Fruit fly (Drosophila melanogaster) whole organism, embryonic: ENCODE measurements around the gene mxt.

Source experiments
- Abd-B ChIP-seq: fragments of 200-800 bp; sonication (Bioruptor generic); optimal IDR thresholded peaks from 2 replicates; lab custom pipeline; 2018; ENCODE audit warnings: missing biosample characterization, mild to moderate bottlenecking, missing genetic modification characterization, moderate library complexity
- Awh ChIP-seq: fragments of 200-800 bp; sonication (Bioruptor generic); IDR thresholded peaks from 2 replicates; pipeline ENCODE4, ENCODE4 v1.3.6; 2022; ENCODE audit warnings: missing biosample characterization, missing genetic modification characterization
- B-H2 ChIP-seq: fragments of 200-800 bp; sonication (Bioruptor generic); optimal IDR thresholded peaks from 2 replicates; lab custom pipeline; 2018; ENCODE audit warnings: missing biosample characterization, mild to moderate bottlenecking, missing genetic modification characterization
- CG10267 ChIP-seq: fragments of 200-800 bp; sonication (Bioruptor generic); optimal IDR thresholded peaks from 2 replicates; lab custom pipeline; 2018; ENCODE audit warnings: missing biosample characterization, mild to moderate bottlenecking, missing genetic modification characterization, moderate library complexity
- CG11723 ChIP-seq: fragments of 200-800 bp; sonication (Bioruptor generic); optimal IDR thresholded peaks from 2 replicates; lab custom pipeline; 2017; ENCODE audit warnings: missing biosample characterization, mild to moderate bottlenecking, missing genetic modification characterization
- CG12219 ChIP-seq: fragments of 200-800 bp; sonication (Bioruptor generic); optimal IDR thresholded peaks from 3 replicates; lab custom pipeline; 2018; ENCODE audit warnings: missing biosample characterization, mild to moderate bottlenecking, missing genetic modification characterization
- CG1233 ChIP-seq: fragments of 200-800 bp; sonication (Bioruptor generic); optimal IDR thresholded peaks from 4 replicates; lab custom pipeline; 2018; ENCODE audit warnings: missing biosample characterization, mild to moderate bottlenecking, missing genetic modification characterization
- CG14441 ChIP-seq: fragments of 200-800 bp; sonication (Bioruptor generic); IDR thresholded peaks from 2 replicates; pipeline ENCODE4 v1.3.6; 2022; ENCODE audit warnings: missing biosample characterization, missing genetic modification characterization
- CG15269 ChIP-seq: fragments of 200-800 bp; sonication (Bioruptor generic); optimal IDR thresholded peaks from 2 replicates; lab custom pipeline; 2018; ENCODE audit warnings: missing biosample characterization, mild to moderate bottlenecking, missing genetic modification characterization, moderate library complexity
- CG1529 ChIP-seq: fragments of 200-800 bp; sonication (Bioruptor generic); optimal IDR thresholded peaks from 3 replicates; lab custom pipeline; 2018; ENCODE audit warnings: missing biosample characterization, missing genetic modification characterization
- CG15601 ChIP-seq: fragments of 200-800 bp; sonication (Bioruptor generic); optimal IDR thresholded peaks from 3 replicates; lab custom pipeline; 2019; ENCODE audit warnings: missing biosample characterization, mild to moderate bottlenecking, missing genetic modification characterization, moderate library complexity
- CG2678 ChIP-seq: fragments of 200-800 bp; sonication (Bioruptor generic); optimal IDR thresholded peaks from 3 replicates; lab custom pipeline; 2019; ENCODE audit warnings: missing biosample characterization, mild to moderate bottlenecking, missing genetic modification characterization, moderate library complexity
- CG2712 ChIP-seq: fragments of 200-800 bp; optimal IDR thresholded peaks from 3 replicates; lab custom pipeline; 2019; ENCODE audit warnings: missing biosample characterization, mild to moderate bottlenecking, missing genetic modification characterization, moderate library complexity
- CG3995 ChIP-seq: fragments of 200-800 bp; sonication (Bioruptor generic); optimal IDR thresholded peaks from 3 replicates; lab custom pipeline; 2016; ENCODE audit warnings: missing biosample characterization, missing genetic modification characterization
- CG4424 ChIP-seq: fragments of 200-800 bp; sonication (Bioruptor generic); optimal IDR thresholded peaks from 3 replicates; lab custom pipeline; 2016; ENCODE audit warnings: missing biosample characterization, missing genetic modification characterization
- CG7357 ChIP-seq: fragments of 200-800 bp; sonication (Bioruptor generic); IDR thresholded peaks from 3 replicates; pipeline ENCODE4 v1.3.6; 2022; ENCODE audit warnings: missing biosample characterization, missing genetic modification characterization
- CG8388 ChIP-seq: fragments of 200-800 bp; sonication (Bioruptor generic); optimal IDR thresholded peaks from 2 replicates; lab custom pipeline; 2019; ENCODE audit warnings: missing biosample characterization, mild to moderate bottlenecking, missing genetic modification characterization, moderate library complexity
- CG9932 ChIP-seq: fragments of 200-800 bp; sonication (Bioruptor generic); IDR thresholded peaks from 2 replicates; pipeline ENCODE4 v1.3.6; 2022; ENCODE audit warnings: missing biosample characterization, missing genetic modification characterization
- Camta ChIP-seq: fragments of 200-800 bp; sonication (Bioruptor generic); optimal IDR thresholded peaks from 2 replicates; lab custom pipeline; 2016; ENCODE audit warnings: missing biosample characterization, missing genetic modification characterization
- Dll ChIP-seq: fragments of 200-800 bp; sonication (Bioruptor generic); IDR thresholded peaks from 4 replicates; pipeline ENCODE4 v1.3.6; 2022; ENCODE audit warnings: missing biosample characterization, missing genetic modification characterization; ENCODE audit not compliant: partially characterized antibody
- H15 ChIP-seq: fragments of 200-800 bp; sonication (Bioruptor generic); IDR thresholded peaks from 3 replicates; pipeline ENCODE4 v1.3.6; 2022; ENCODE audit warnings: missing biosample characterization, missing genetic modification characterization
- Hr78 ChIP-seq, 2 experiments: fragments of 200-800 bp in 1 of 2; fragments of >200 bp in 1 of 2; sonication (Bioruptor generic) in 1 of 2; optimal IDR thresholded peaks; 2 replicates each; lab custom pipeline; 2017 to 2019; ENCODE audit warnings: missing biosample characterization in 2 of 2, missing genetic modification characterization in 2 of 2, mild to moderate bottlenecking in 1 of 2, moderate library complexity in 1 of 2
- Hsf ChIP-seq: fragments of 200-800 bp; sonication (Bioruptor generic); optimal IDR thresholded peaks from 3 replicates; lab custom pipeline; 2016; ENCODE audit warnings: missing biosample characterization, missing genetic modification characterization
- Med ChIP-seq: fragments of 200-800 bp; sonication (Bioruptor generic); peaks from one replicate; lab custom pipeline; 2016; ENCODE audit warnings: missing biosample characterization, missing genetic modification characterization, mild to moderate bottlenecking, inconsistent platforms, moderate library complexity
- Mrtf ChIP-seq: fragments of 200-800 bp; sonication (Bioruptor generic); IDR thresholded peaks from 3 replicates; pipeline ENCODE4 v1.3.6; 2022; ENCODE audit warnings: missing biosample characterization, missing genetic modification characterization
- Nf-YA ChIP-seq: fragments of 200-800 bp; sonication (Bioruptor generic); IDR thresholded peaks from 2 replicates; pipeline ENCODE4 v1.3.6; 2022; ENCODE audit warnings: missing biosample characterization, missing genetic modification characterization
- NfI ChIP-seq: fragments of 200-800 bp; sonication (Bioruptor generic); optimal IDR thresholded peaks from 3 replicates; lab custom pipeline; 2018; ENCODE audit warnings: missing biosample characterization, mild to moderate bottlenecking, missing genetic modification characterization, moderate library complexity
- PHDP ChIP-seq: fragments of 200-800 bp; sonication (Bioruptor generic); optimal IDR thresholded peaks from 3 replicates; lab custom pipeline; 2018; ENCODE audit warnings: missing biosample characterization, mild to moderate bottlenecking, missing genetic modification characterization, moderate library complexity
- Side ChIP-seq: fragments of 200-800 bp; sonication (Bioruptor generic); optimal IDR thresholded peaks from 2 replicates; lab custom pipeline; 2016; ENCODE audit warnings: missing biosample characterization, missing genetic modification characterization
- corto ChIP-seq: fragments of 200-800 bp; sonication (Bioruptor generic); optimal IDR thresholded peaks from 2 replicates; lab custom pipeline; 2016; ENCODE audit warnings: missing biosample characterization, mild to moderate bottlenecking, missing genetic modification characterization, moderate library complexity
- crc ChIP-seq: fragments of 200-800 bp; sonication (Bioruptor generic); optimal IDR thresholded peaks from 2 replicates; lab custom pipeline; 2016; ENCODE audit warnings: missing biosample characterization, missing genetic modification characterization
- dmrt11E ChIP-seq: fragments of 200-800 bp; sonication (Bioruptor generic); optimal IDR thresholded peaks from 3 replicates; lab custom pipeline; 2018; ENCODE audit warnings: missing biosample characterization, mild to moderate bottlenecking, missing genetic modification characterization, moderate library complexity
- dysf ChIP-seq: fragments of 200-800 bp; sonication (Bioruptor generic); IDR thresholded peaks from 3 replicates; pipeline ENCODE4 v1.3.6; 2022; ENCODE audit warnings: missing biosample characterization, missing genetic modification characterization
- en ChIP-seq: fragments of 200-800 bp; sonication (Bioruptor generic); optimal IDR thresholded peaks from 2 replicates; lab custom pipeline; 2016; ENCODE audit warnings: missing biosample characterization, missing genetic modification characterization
- grau ChIP-seq: fragments of 200-800 bp; optimal IDR thresholded peaks from 3 replicates; lab custom pipeline; 2019; ENCODE audit warnings: missing biosample characterization, mild to moderate bottlenecking, missing genetic modification characterization, moderate library complexity
- grn ChIP-seq: fragments of 200-800 bp; sonication (Bioruptor generic); optimal IDR thresholded peaks from 3 replicates; lab custom pipeline; 2017; ENCODE audit warnings: missing biosample characterization, missing genetic modification characterization
- inv ChIP-seq: fragments of 200-800 bp; sonication (Bioruptor generic); IDR thresholded peaks from 2 replicates; pipeline ENCODE4 v1.3.6; 2022; ENCODE audit warnings: missing biosample characterization, missing genetic modification characterization; ENCODE audit not compliant: partially characterized antibody
- lov ChIP-seq, 2 experiments: fragments of 200-800 bp in 1 of 2; fragments of >200 bp in 1 of 2; sonication (Bioruptor generic) in 1 of 2; IDR thresholded peaks in 1 of 2; optimal IDR thresholded peaks in 1 of 2; 2 replicates in 1 of 2; 3 replicates in 1 of 2; pipeline versions ENCODE4 v1.3.6 to Lab custom; 2017 to 2022; ENCODE audit warnings: missing biosample characterization in 1 of 2, missing genetic modification characterization in 1 of 2
- pan ChIP-seq, 4 experiments: fragments of >200 bp in 3 of 4; fragments of 200-800 bp in 1 of 4; sonication (Bioruptor generic) in 1 of 4; optimal IDR thresholded peaks in 3 of 4; IDR thresholded peaks in 1 of 4; 2 replicates each; pipeline versions ENCODE4 v1.3.6 to Lab custom; 2017 to 2022; ENCODE audit warnings: missing biosample characterization in 2 of 4, missing genetic modification characterization in 2 of 4, mixed read lengths in 1 of 4
- peb ChIP-seq: fragments of 200-800 bp; sonication (Bioruptor generic); IDR thresholded peaks from 2 replicates; pipeline ENCODE4 v1.3.6; 2022; ENCODE audit warnings: missing biosample characterization, missing genetic modification characterization
- scrt ChIP-seq: fragments of 200-800 bp; sonication (Bioruptor generic); optimal IDR thresholded peaks from 2 replicates; lab custom pipeline; 2018; ENCODE audit warnings: missing biosample characterization, mild to moderate bottlenecking, missing genetic modification characterization, moderate library complexity
- sens ChIP-seq: fragments of 200-800 bp; sonication (Bioruptor generic); peaks from one replicate; lab custom pipeline; 2016; ENCODE audit warnings: missing biosample characterization, missing genetic modification characterization
- sima ChIP-seq: fragments of 200-800 bp; sonication (Bioruptor generic); optimal IDR thresholded peaks from 2 replicates; lab custom pipeline; 2016; ENCODE audit warnings: missing biosample characterization, missing genetic modification characterization
- slou ChIP-seq: fragments of 200-800 bp; sonication (Bioruptor generic); optimal IDR thresholded peaks from 3 replicates; lab custom pipeline; 2016; ENCODE audit warnings: missing biosample characterization, missing genetic modification characterization
- stc ChIP-seq: fragments of 200-800 bp; sonication (Bioruptor generic); IDR thresholded peaks from 2 replicates; pipeline ENCODE4 v1.3.6; 2022; ENCODE audit warnings: missing biosample characterization, missing genetic modification characterization
- trem ChIP-seq: fragments of 200-800 bp; optimal IDR thresholded peaks from 3 replicates; lab custom pipeline; 2019; ENCODE audit warnings: missing biosample characterization, mild to moderate bottlenecking, missing genetic modification characterization, moderate library complexity
- twi ChIP-seq: fragments of 200-800 bp; optimal IDR thresholded peaks from 2 replicates; lab custom pipeline; 2019; ENCODE audit warnings: missing biosample characterization, mild to moderate bottlenecking, missing genetic modification characterization, moderate library complexity
- unpg ChIP-seq: fragments of 200-800 bp; sonication (Bioruptor generic); optimal IDR thresholded peaks from 3 replicates; lab custom pipeline; 2018; ENCODE audit warnings: missing biosample characterization, mild to moderate bottlenecking, missing genetic modification characterization, moderate library complexity
- zfh1 ChIP-seq: fragments of 200-800 bp; sonication (Bioruptor generic); IDR thresholded peaks from 3 replicates; pipeline ENCODE4 v1.3.6; 2022; ENCODE audit warnings: missing biosample characterization, missing genetic modification characterization

Gene mxt

DNA sequence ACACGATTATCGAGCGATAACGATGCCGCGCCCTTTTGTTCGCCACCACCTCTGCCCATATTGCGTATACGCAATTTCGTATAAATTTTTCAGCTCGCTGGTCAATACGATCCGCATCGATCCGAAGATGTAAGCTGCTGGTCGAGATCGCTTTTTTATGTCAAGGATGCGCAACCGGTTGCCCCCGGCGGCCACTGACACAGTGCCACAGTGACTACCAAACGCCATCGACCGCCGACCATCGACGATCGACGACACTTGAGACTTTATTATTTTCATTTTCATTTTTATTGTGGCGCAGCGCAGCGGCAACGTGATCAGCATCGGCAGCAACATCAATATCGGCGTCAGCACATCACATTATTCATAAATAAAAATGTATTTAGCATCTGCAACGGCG, 47.1 kb downstream of the mxt start (continued):
- TF ChIP-seq scrt, result no peak
- no peak for TF ChIP-seq CG12219
- peak; percentile 47 for TF ChIP-seq Med (GFP tag; lab: Kevin White, UChicago)
- TF ChIP-seq CG7357 (GFP tag; lab: Robert Waterston, UW), result no peak
- no peak for TF ChIP-seq stc
- no peak for TF ChIP-seq Hsf
- TF ChIP-seq CG8388 (GFP tag; lab: Kevin White, UChicago), result peak; percentile 9

DNA sequence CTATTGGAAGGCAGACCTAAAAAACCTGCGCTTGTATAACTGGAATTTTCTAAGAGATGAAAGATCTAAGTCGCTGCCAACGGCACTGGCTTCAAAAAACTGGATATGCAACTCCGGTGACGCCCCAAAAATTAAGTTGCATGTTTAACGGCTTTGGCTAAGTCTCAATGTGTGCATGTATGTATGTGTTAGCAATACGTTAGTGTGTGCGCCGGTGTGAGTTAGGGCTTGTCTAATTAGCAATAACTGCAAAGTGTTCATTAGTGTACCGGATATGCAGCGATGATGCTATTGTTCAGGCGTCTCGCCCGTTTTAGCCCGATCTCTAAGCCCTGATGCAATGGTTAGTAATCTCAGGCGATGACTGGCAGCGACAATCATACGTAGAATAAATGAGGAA, 48.2 kb downstream of the mxt start:
- TF ChIP-seq CG10267 (tag; lab: Kevin White, UChicago) (no peak), Med (GFP tag; lab: Kevin White, UChicago) (no peak), CG15269 (tag; lab: Kevin White, UChicago) (peak; percentile 21), CG11723 (GFP tag; lab: Kevin White, UChicago) (no peak), grn (GFP tag; lab: Kevin White, UChicago) (no peak), Awh (peak; percentile 90), CG2712 (no peak), CG14441 (GFP tag; lab: Robert Waterston, UW) (no peak), CG3995 (GFP tag; lab: Kevin White, UChicago) (no peak), CG1233 (GFP tag; lab: Kevin White, UChicago) (no peak), CG15601 (no peak), dmrt11E (tag; lab: Kevin White, UChicago) (no peak), PHDP (no peak)
- TF ChIP-seq, all 482 proteins: peak for 2

DNA sequence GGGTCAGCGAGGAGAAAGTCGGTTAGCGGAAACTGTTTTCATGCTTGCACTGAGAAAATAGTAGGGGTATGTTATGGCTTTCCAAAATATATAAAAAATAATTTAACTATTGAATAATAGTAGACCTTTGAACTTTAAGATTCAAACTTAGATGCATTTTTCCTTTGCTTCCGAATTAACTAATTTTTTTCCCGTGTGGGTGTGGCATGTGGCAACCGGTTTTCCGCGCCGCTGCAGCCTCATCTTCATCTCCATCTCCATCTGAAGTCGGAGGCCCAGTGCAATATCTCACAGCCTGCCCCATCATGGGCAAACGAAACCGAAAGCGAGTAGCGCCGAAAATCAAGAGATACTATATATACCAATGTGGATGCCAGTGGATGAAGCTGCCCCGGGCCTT, 49.5 kb downstream of the mxt start:
- TF ChIP-seq grau (tag; lab: Kevin White, UChicago) (no peak), Camta (no peak), crc (GFP tag; lab: Kevin White, UChicago) (no peak), Awh (0 out of 2 replicates have a peak, but pooled peaks have one; percentile 17), B-H2 (GFP tag; lab: Kevin White, UChicago) (no peak), lov (optimal IDR thresholded peaks at IDR 0.05; lab: Kevin White, UChicago) (no peak), lov (GFP tag; IDR thresholded peaks at IDR 0.05; lab: Robert Waterston, UW) (no peak), slou (GFP tag; lab: Kevin White, UChicago) (no peak), CG2678 (tag; lab: Kevin White, UChicago) (peak; percentile 30), Dll (no peak), Hr78 (GFP tag; optimal IDR thresholded peaks at IDR 0.05; lab: Kevin White, UChicago) (peak in 1 of 2 experiments; percentile 29), peb (GFP tag; lab: Robert Waterston, UW) (no peak), inv (GFP tag; lab: Robert Waterston, UW) (no peak), unpg (GFP tag; lab: Kevin White, UChicago) (no peak), sens (GFP tag; lab: Kevin White, UChicago) (peak; percentile 59), trem (tag; lab: Kevin White, UChicago) (peak; percentile 1), Nf-YA (GFP tag; lab: Robert Waterston, UW) (no peak), Side (no peak), zfh1 (GFP tag; lab: Robert Waterston, UW) (no peak), CG9932 (GFP tag; lab: Robert Waterston, UW) (no peak), H15 (GFP tag; lab: Robert Waterston, UW) (no peak), dysf (GFP tag; lab: Robert Waterston, UW) (no peak), corto (GFP tag; lab: Kevin White, UChicago) (no peak), sima (GFP tag; lab: Kevin White, UChicago) (no peak), NfI (GFP tag; lab: Kevin White, UChicago) (no peak), en (GFP tag; lab: Kevin White, UChicago) (no peak), twi (no peak), pan (optimal IDR thresholded peaks at IDR 0.05; lab: Kevin White, UChicago) (no peak), pan (GFP tag; optimal IDR thresholded peaks at IDR 0.05 in 1 of 2, IDR thresholded peaks at IDR 0.05 in 1 of 2) (no peak), Mrtf (GFP tag; lab: Robert Waterston, UW) (no peak), CG4424 (GFP tag; lab: Kevin White, UChicago) (peak; percentile 39), CG1529 (no peak), Abd-B (GFP tag; lab: Kevin White, UChicago) (no peak)
